Worm (Caenorhabditis elegans) whole organism, L2 larva: ENCODE data around the gene clec-42.

Source experiments
- ZK546.5 ChIP-seq: sonication (generic microtip); optimal IDR thresholded peaks from 2 replicates; lab custom pipeline; 2017; ENCODE audit warnings: missing biosample characterization, missing genetic modification characterization
- ama-1 ChIP-seq: fragments of 150-350 bp; optimal IDR thresholded peaks from 2 replicates; lab custom pipeline; 2018; ENCODE audit warnings: inconsistent platforms
- blmp-1 ChIP-seq: sonication (generic microtip); optimal IDR thresholded peaks from 2 replicates; lab custom pipeline; 2017; ENCODE audit warnings: missing genetic modification characterization, mild to moderate bottlenecking, missing compliant biosample characterization, antibody characterized with exemption, moderate library complexity; ENCODE audit not compliant: insufficient read depth
- ceh-82 ChIP-seq: fragments of 150-350 bp; optimal IDR thresholded peaks from 2 replicates; lab custom pipeline; 2014; ENCODE audit warnings: missing biosample characterization, missing genetic modification characterization
- lin-13 ChIP-seq: fragments of 150-350 bp; optimal IDR thresholded peaks from 2 replicates; lab custom pipeline; 2014; ENCODE audit warnings: missing biosample characterization, missing genetic modification reagents, missing genetic modification characterization
- nhr-12 ChIP-seq: fragments of 150-350 bp; optimal IDR thresholded peaks from 2 replicates; lab custom pipeline; 2014; ENCODE audit warnings: missing biosample characterization, missing genetic modification characterization
- nhr-23 ChIP-seq: fragments of 150-350 bp; optimal IDR thresholded peaks from 2 replicates; lab custom pipeline; 2014; ENCODE audit warnings: missing biosample characterization, missing genetic modification reagents, missing genetic modification characterization
- nhr-237 ChIP-seq: fragments of 150-350 bp; optimal IDR thresholded peaks from 2 replicates; lab custom pipeline; 2014; ENCODE audit warnings: missing biosample characterization, missing genetic modification characterization
- nhr-6 ChIP-seq: fragments of 150-350 bp; optimal IDR thresholded peaks from 2 replicates; lab custom pipeline; 2014; ENCODE audit warnings: missing biosample characterization, missing genetic modification characterization
- snpc-4 ChIP-seq: fragments of 150-350 bp; optimal IDR thresholded peaks from 2 replicates; lab custom pipeline; 2014; ENCODE audit warnings: missing biosample characterization, missing genetic modification characterization
- unc-39 ChIP-seq: fragments of 150-350 bp; optimal IDR thresholded peaks from 2 replicates; lab custom pipeline; 2014; ENCODE audit warnings: missing biosample characterization, missing genetic modification characterization

DNA sequence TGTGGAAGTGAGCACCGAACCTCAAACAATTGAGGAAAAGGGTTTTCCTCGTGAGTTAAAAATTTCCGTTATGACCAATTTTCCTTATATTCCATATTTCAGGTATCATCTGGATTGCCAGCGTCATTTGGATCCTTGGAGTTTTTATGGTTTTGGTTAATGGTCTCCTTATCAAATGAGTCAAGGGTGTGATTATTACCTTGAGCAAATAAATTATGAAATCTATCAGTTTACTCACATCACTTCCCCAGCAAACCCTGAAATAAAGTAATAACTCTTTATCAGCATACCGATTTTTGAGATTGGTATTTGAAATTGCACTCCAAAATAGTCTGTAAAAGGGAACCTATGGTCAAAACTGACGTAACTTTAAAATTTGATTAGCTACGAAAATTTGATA lies 46.8 kb upstream of the clec-42 start:
- no peak for TF ChIP-seq nhr-237
- no peak for TF ChIP-seq nhr-6
- TF ChIP-seq snpc-4 (tag; lab: Kevin White, UChicago): no peak
- no peak for TF ChIP-seq nhr-12 (tag; lab: Kevin White, UChicago)
- no peak for TF ChIP-seq ZK546.5
- TF ChIP-seq unc-39 (tag; lab: Kevin White, UChicago): no peak
- TF ChIP-seq nhr-23: no peak
- TF ChIP-seq ama-1 (lab: Kevin White, UChicago): no peak
- TF ChIP-seq blmp-1 (tag; lab: Kevin White, UChicago): no peak
- no peak for TF ChIP-seq lin-13 (GFP tag; lab: Kevin White, UChicago)
- no peak for TF ChIP-seq ceh-82
